Fruit fly (Drosophila melanogaster): Measurements from ENCODE around the gene Brd.
A peak's percentile ranks its signal among the peaks of the same experiment; 100 is the strongest.

Brd gene

DNA sequence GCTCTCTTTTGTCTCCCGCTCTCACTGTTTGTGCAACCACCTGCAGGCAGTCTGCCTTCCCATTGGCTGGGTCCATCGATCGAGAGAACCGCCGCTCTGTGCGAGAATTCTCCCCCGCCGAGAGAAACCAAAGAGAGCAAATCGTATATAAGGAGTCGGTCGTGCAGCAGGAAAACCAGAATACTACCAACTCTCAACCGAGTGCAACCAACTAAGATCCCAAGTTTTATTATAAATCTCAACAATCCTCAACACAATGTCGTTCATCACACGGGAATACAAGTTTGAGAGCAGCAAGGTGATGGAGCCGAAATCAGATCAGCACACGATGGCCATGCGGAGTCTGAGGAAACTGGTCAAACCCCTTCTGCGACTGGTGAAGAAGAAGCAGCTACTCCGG is 3.3 kb upstream of the Brd start, which contains the start of gene Tom (continued):
- peak in 1 of 2 experiments; percentile 99 for TF ChIP-seq Trl (optimal IDR thresholded peaks at IDR 0.05)
- TF ChIP-seq Trl (GFP tag; optimal IDR thresholded peaks at IDR 0.05) = no peak
- TF ChIP-seq Scr (GFP tag; IDR thresholded peaks at IDR 0.05; ENCODE audit: partially characterized antibody) = no peak
- TF ChIP-seq kay (GFP tag; optimal IDR thresholded peaks at IDR 0.05) = no peak
- TF ChIP-seq CG3065 (GFP tag; optimal IDR thresholded peaks at IDR 0.05) = no peak
- TF ChIP-seq Elba2 (GFP tag; optimal IDR thresholded peaks at IDR 0.05) = peak; percentile 50
- TF ChIP-seq Nf-YC (tag; optimal IDR thresholded peaks at IDR 0.05) = peak; percentile 93
- peak; percentile 32 for TF ChIP-seq nom (GFP tag; optimal IDR thresholded peaks at IDR 0.05)
- peak; percentile 13 for TF ChIP-seq Deaf1 (tag; optimal IDR thresholded peaks at IDR 0.05)
- peak; percentile 71 for TF ChIP-seq pros (GFP tag; optimal IDR thresholded peaks at IDR 0.05)
- TF ChIP-seq CG3163 (GFP tag; optimal IDR thresholded peaks at IDR 0.05) = peak; percentile 10
- TF ChIP-seq vvl (GFP tag; IDR thresholded peaks at IDR 0.05) = peak; percentile 3; the same call in 1 of the 2 replicates
- TF ChIP-seq kni (GFP tag; optimal IDR thresholded peaks at IDR 0.05) = peak; percentile 98
- peak; percentile 10 for TF ChIP-seq lbe (GFP tag; optimal IDR thresholded peaks at IDR 0.05)

- TF ChIP-seq D19A (tag; optimal IDR thresholded peaks at IDR 0.05) (no peak), Nf-YA (GFP tag; IDR thresholded peaks at IDR 0.05) (no peak), gcm (GFP tag; optimal IDR thresholded peaks at IDR 0.05) (peak; percentile 9), ttk (GFP tag; IDR thresholded peaks at IDR 0.05) (no peak), phol (tag; optimal IDR thresholded peaks at IDR 0.05) (no peak), NfI (GFP tag; optimal IDR thresholded peaks at IDR 0.05) (no peak), tio (GFP tag; optimal IDR thresholded peaks at IDR 0.05) (no peak), ems (GFP tag; optimal IDR thresholded peaks at IDR 0.05) (no peak), CG2199 (GFP tag; IDR thresholded peaks at IDR 0.05) (no peak), tap (tag; optimal IDR thresholded peaks at IDR 0.05) (no peak), CG8089 (GFP tag; optimal IDR thresholded peaks at IDR 0.05) (no peak), insv (GFP tag; optimal IDR thresholded peaks at IDR 0.05) (peak in 1 of 2 experiments; percentile 98), CG7271 (tag; optimal IDR thresholded peaks at IDR 0.05) (no peak), sens (GFP tag) (peak; percentile 36), CG32767 (GFP tag; IDR thresholded peaks at IDR 0.05) (no peak), CG11456 (GFP tag; IDR thresholded peaks at IDR 0.05) (no peak), CG14965 (GFP tag; optimal IDR thresholded peaks at IDR 0.05; ENCODE audit: borderline replicate concordance) (no peak), CG17328 (GFP tag; IDR thresholded peaks at IDR 0.05) (no peak), zen (tag; optimal IDR thresholded peaks at IDR 0.05) (peak; percentile 48)
Observed at dm6 chr3L:14970213-14970612, 2.3 kb upstream of the Brd start.

DNA sequence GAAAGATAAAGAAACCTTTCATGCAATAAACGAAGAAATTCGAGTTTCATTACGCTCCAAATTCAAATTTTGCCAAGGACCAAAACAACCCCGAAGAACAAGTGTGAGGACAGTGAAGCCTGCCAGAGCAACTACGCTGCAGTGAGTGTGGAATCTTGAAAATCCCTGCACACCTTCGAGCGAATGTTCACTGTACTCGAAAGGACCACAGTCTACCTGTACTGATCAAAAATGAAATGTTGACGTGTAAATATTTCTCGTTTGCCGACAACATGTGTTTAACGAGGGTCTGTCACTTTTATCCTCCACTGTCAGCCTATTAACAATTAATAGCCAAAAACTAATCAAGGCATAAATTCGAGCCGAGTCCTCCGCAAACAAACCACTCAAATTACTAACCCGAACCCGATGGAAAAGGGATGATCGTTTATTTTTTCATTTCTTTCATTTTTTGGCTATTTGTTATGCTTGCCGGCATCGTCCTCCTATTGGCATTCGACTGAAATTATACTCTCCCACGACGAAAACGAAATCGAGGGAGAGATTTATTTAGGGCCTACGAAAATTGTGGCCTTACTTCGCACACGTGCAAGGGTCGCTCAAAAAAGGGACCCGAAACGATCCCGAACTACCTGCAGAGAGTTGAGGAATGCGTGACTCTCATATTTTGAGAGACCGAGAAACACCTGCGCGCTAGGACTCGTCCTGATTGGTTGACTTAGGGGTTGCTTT is 408 bp upstream of the Brd start:
- no peak for TF ChIP-seq CG17912 (GFP tag; optimal IDR thresholded peaks at IDR 0.05)
- TF ChIP-seq CG7839 (tag; optimal IDR thresholded peaks at IDR 0.05) = no peak
- no peak for TF ChIP-seq CG7372 (GFP tag; IDR thresholded peaks at IDR 0.05)
- TF ChIP-seq Fer1 (GFP tag; optimal IDR thresholded peaks at IDR 0.05) = no peak
- peak; percentile 88 for TF ChIP-seq zen (tag; optimal IDR thresholded peaks at IDR 0.05)
- TF ChIP-seq tup (GFP tag; optimal IDR thresholded peaks at IDR 0.05) = no peak
- TF ChIP-seq CG3838 (GFP tag; optimal IDR thresholded peaks at IDR 0.05) = no peak
- TF ChIP-seq Dip2 (GFP tag; IDR thresholded peaks at IDR 0.05) = no peak
- TF ChIP-seq Bdp1 (GFP tag; optimal IDR thresholded peaks at IDR 0.05) = no peak
- TF ChIP-seq CG8089 (GFP tag; optimal IDR thresholded peaks at IDR 0.05) = no peak
- peak; percentile 27 for TF ChIP-seq gem (tag; optimal IDR thresholded peaks at IDR 0.05)
- no peak for TF ChIP-seq Sox102F (GFP tag; optimal IDR thresholded peaks at IDR 0.05)
- TF ChIP-seq pho (GFP tag; optimal IDR thresholded peaks at IDR 0.05) = no peak
- no peak for TF ChIP-seq CG17385 (GFP tag; optimal IDR thresholded peaks at IDR 0.05)
- TF ChIP-seq CG31365 (tag; optimal IDR thresholded peaks at IDR 0.05) = no peak
- TF ChIP-seq CG16779 (GFP tag; IDR thresholded peaks at IDR 0.05) = no peak
- no peak for TF ChIP-seq CG18011 (GFP tag; optimal IDR thresholded peaks at IDR 0.05)
- peak; percentile 31 for TF ChIP-seq D (optimal IDR thresholded peaks at IDR 0.05)
- TF ChIP-seq D (GFP tag; optimal IDR thresholded peaks at IDR 0.05) = peak; percentile 32
